Worm (Caenorhabditis elegans): Measurements from ENCODE around the gene ing-3.
"Not testable (repeated sequence)": the region's sequence is repeated elsewhere in the genome, so short reads cannot be mapped to it uniquely, and the experiment has no call there.

DNA sequence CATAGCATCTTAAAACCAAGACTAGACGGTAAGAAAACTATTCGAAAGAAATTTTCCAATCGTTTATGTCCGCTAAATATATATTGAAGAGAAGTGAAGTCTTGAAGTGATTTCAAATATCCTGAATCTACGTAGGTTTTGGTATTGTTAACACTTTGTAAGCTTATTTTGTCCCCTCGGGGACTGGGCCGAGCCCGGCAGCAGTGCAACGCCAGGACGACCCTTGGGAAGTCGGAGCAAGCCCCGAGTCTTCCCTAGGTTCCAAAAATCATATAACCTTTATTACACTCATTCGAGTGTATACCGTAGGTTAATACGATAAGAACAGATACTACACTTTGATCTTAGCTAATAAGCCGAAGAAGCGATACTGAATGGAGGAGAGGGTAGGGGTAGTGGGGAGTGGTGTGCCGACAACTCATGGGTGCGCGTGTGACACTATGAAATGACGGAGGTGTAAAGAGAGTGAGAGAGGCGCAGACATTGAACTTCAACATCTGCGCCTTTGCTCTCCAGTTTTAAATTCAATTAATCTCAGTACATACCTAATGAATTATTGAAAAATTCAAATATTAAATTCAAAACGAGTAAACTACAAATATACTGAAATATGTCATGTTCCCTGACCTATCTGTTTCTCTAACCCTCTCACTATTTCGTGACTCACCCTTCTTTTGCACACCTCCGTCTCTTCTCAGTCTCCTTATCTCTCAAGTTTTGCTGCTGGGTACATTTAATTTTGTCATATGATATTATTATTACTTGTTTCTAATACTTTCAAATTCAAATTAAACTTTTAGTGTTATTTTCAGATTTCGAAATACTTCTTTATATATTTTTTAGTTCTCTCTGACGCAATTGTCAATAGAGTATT lies 46.5 kb upstream of the ing-3 start:
- TF ChIP-seq nhr-11, nhr-237, nhr-28, unc-130, zag-1, aly-2 (tag; optimal IDR thresholded peaks at IDR 0.05): not testable (repeated sequence)
- TF ChIP-seq ceh-82 (tag; optimal IDR thresholded peaks at IDR 0.05) (peak in 1 of 3 experiments; percentile 9), snpc-4 (tag; optimal IDR thresholded peaks at IDR 0.05) (peak; percentile 96), skn-1 (tag; optimal IDR thresholded peaks at IDR 0.05) (peak; percentile 53), nhr-20 (tag; optimal IDR thresholded peaks at IDR 0.05) (peak; percentile 55), lin-14 (GFP tag; optimal IDR thresholded peaks at IDR 0.05) (peak; percentile 74)

Data from whole organism, L1 larva.